Worm (Caenorhabditis elegans) whole organism, L3 larva: ENCODE results near the gene C07D8.6.

Experiments
- ZK546.5 ChIP-seq: sonication (generic microtip); optimal IDR thresholded peaks from 2 replicates; lab custom pipeline; 2017; ENCODE audit warnings: missing biosample characterization, missing genetic modification characterization
- ama-1 ChIP-seq: fragments of 150-350 bp; optimal IDR thresholded peaks from 2 replicates; lab custom pipeline; 2018
- egl-27 ChIP-seq: sonication (generic microtip); optimal IDR thresholded peaks from 4 replicates; lab custom pipeline; 2017; ENCODE audit warnings: missing biosample characterization, missing genetic modification reagents, missing genetic modification characterization
- elt-2 ChIP-seq: sonication (generic microtip); optimal IDR thresholded peaks from 2 replicates; lab custom pipeline; 2016; ENCODE audit warnings: missing genetic modification reagents, mild to moderate bottlenecking, missing genetic modification characterization, missing compliant biosample characterization
- mml-1 ChIP-seq: fragments of 150-350 bp; sonication (generic microtip); optimal IDR thresholded peaks from 3 replicates; lab custom pipeline; 2014; ENCODE audit warnings: missing biosample characterization, missing genetic modification characterization
- nhr-12 ChIP-seq: fragments of 150-350 bp; optimal IDR thresholded peaks from 2 replicates; lab custom pipeline; 2014; ENCODE audit warnings: missing biosample characterization, missing genetic modification characterization
- nhr-25 ChIP-seq: sonication (generic microtip); optimal IDR thresholded peaks from 2 replicates; lab custom pipeline; 2017; ENCODE audit warnings: missing biosample characterization, missing genetic modification characterization
- nhr-28 ChIP-seq: fragments of 150-350 bp; optimal IDR thresholded peaks from 2 replicates; lab custom pipeline; 2014; ENCODE audit warnings: missing biosample characterization, missing genetic modification characterization
- pha-4 ChIP-seq: fragments of 150-350 bp; optimal IDR thresholded peaks from 2 replicates; lab custom pipeline; 2014; ENCODE audit warnings: missing biosample characterization, missing genetic modification reagents, missing genetic modification characterization
- sea-2 ChIP-seq: fragments of 150-350 bp; sonication (generic microtip); optimal IDR thresholded peaks from 4 replicates; lab custom pipeline; 2014; ENCODE audit warnings: missing biosample characterization, missing genetic modification reagents, missing genetic modification characterization
- unc-62 ChIP-seq: fragments of 150-350 bp; sonication (generic microtip); optimal IDR thresholded peaks from 4 replicates; lab custom pipeline; 2014; ENCODE audit warnings: missing biosample characterization, missing genetic modification reagents, missing genetic modification characterization
- zag-1 ChIP-seq: fragments of 150-350 bp; optimal IDR thresholded peaks from 2 replicates; lab custom pipeline; 2014; ENCODE audit warnings: missing biosample characterization, missing genetic modification characterization

DNA sequence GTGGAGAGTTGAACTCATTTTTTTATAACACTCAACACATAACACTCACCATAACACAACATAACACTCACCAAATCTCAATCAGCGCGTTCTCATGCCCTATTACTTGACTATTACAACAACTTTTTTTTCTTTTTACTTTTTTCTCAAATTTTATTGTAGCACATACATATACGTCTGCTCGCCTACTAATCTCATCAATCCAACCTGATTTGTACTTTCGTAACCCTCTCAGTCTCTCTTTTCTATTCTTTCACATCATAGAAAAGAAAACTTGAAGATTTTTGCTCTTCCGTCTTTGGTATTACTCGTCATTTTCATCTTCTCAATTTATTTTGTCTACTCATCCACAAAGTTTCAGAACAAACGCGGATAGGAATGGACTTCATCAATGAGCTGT is 35.6 kb downstream of the C07D8.6 start, which contains the start of gene npr-8:
- TF ChIP-seq nhr-12 (no peak), zag-1 (tag; lab: Kevin White, UChicago) (no peak), ama-1 (lab: Kevin White, UChicago) (no peak), mml-1 (tag; lab: Kevin White, UChicago) (no peak), nhr-25 (tag; lab: Kevin White, UChicago) (no peak), sea-2 (no peak), pha-4 (no peak), egl-27 (tag; lab: Kevin White, UChicago) (no peak), elt-2 (no peak), nhr-28 (tag; lab: Kevin White, UChicago) (no peak), unc-62 (GFP tag; lab: Kevin White, UChicago) (no peak), ZK546.5 (tag; lab: Kevin White, UChicago) (no peak)
